Worm (Caenorhabditis elegans) whole organism, L4/young adult: ENCODE measurements around the gene scl-13.

Experiments
- W03F9.2 ChIP-seq: fragments of 150-350 bp; optimal IDR thresholded peaks from 2 replicates; lab custom pipeline; 2014; ENCODE audit warnings: missing biosample characterization, missing genetic modification characterization
- dao-5 ChIP-seq: sonication (generic microtip); optimal IDR thresholded peaks from 2 replicates; lab custom pipeline; 2016; ENCODE audit warnings: missing genotype, missing genetic modification characterization, moderate library complexity, missing compliant biosample characterization
- him-1 ChIP-seq: sonication (generic microtip); optimal IDR thresholded peaks from 2 replicates; lab custom pipeline; 2016; ENCODE audit warnings: missing genotype, missing genetic modification reagents, missing genetic modification characterization, missing compliant biosample characterization

ce11 chrV:3784167-3784734 lies 27.2 kb downstream of the scl-13 start, which contains the start of gene R08F11.1:
- TF ChIP-seq W03F9.2 (no peak), him-1 (tag; lab: Kevin White, UChicago) (no peak), dao-5 (no peak)
